Fruit fly (Drosophila melanogaster) whole organism, embryonic: ENCODE results near the gene CG7183.

Experiments used
- BtbVII ChIP-seq: fragments of 200-800 bp; sonication (Bioruptor generic); optimal IDR thresholded peaks from 3 replicates; lab custom pipeline; 2017; ENCODE audit warnings: missing biosample characterization, mild to moderate bottlenecking, missing genetic modification characterization
- CG11247 ChIP-seq: fragments of 200-800 bp; sonication (Bioruptor generic); IDR thresholded peaks from 2 replicates; pipeline ENCODE4 v1.3.6; 2022; ENCODE audit warnings: missing biosample characterization, missing genetic modification characterization
- CG12104 ChIP-seq: fragments of 200-800 bp; sonication (Bioruptor generic); optimal IDR thresholded peaks from 3 replicates; lab custom pipeline; 2016; ENCODE audit warnings: missing biosample characterization, missing genetic modification characterization
- CG14014 ChIP-seq: fragments of 200-800 bp; sonication (Bioruptor generic); IDR thresholded peaks from 2 replicates; pipeline ENCODE4 v1.3.6; 2022; ENCODE audit warnings: missing biosample characterization, missing genetic modification characterization
- CG17612 ChIP-seq: fragments of 200-800 bp; sonication (Bioruptor generic); IDR thresholded peaks from 2 replicates; pipeline ENCODE4 v1.3.6; 2022; ENCODE audit warnings: missing biosample characterization, missing genetic modification characterization
- CG17912 ChIP-seq: fragments of 200-800 bp; sonication (Bioruptor generic); optimal IDR thresholded peaks from 2 replicates; lab custom pipeline; 2018; ENCODE audit warnings: missing biosample characterization, mild to moderate bottlenecking, missing genetic modification characterization
- CG18011 ChIP-seq: fragments of 200-800 bp; sonication (Bioruptor generic); optimal IDR thresholded peaks from 2 replicates; lab custom pipeline; 2017; ENCODE audit warnings: missing biosample characterization, missing genetic modification characterization, mild to moderate bottlenecking, moderate library complexity, missing genotype
- CG31224 ChIP-seq: fragments of 200-800 bp; sonication (Bioruptor generic); IDR thresholded peaks from 2 replicates; pipeline ENCODE4 v1.3.6; 2022; ENCODE audit warnings: missing biosample characterization, missing genetic modification characterization
- CG34422 ChIP-seq: fragments of 200-800 bp; sonication (Bioruptor generic); IDR thresholded peaks from 3 replicates; pipeline ENCODE4 v1.3.6; 2022; ENCODE audit warnings: missing biosample characterization, missing genetic modification characterization
- CG3726 ChIP-seq: fragments of 200-800 bp; sonication (Bioruptor generic); IDR thresholded peaks from 3 replicates; pipeline ENCODE4, ENCODE4 v1.3.6; 2022; ENCODE audit warnings: missing biosample characterization, missing genetic modification characterization
- CG4404 ChIP-seq: fragments of 200-800 bp; sonication (Bioruptor generic); IDR thresholded peaks from 2 replicates; pipeline ENCODE4 v1.3.6; 2022; ENCODE audit warnings: missing biosample characterization, missing genetic modification characterization
- CG4617 ChIP-seq: fragments of 200-800 bp; sonication (Bioruptor generic); optimal IDR thresholded peaks from 3 replicates; lab custom pipeline; 2016; ENCODE audit warnings: missing biosample characterization, missing genetic modification characterization, borderline replicate concordance
- CG9215 ChIP-seq: fragments of 200-800 bp; sonication (Bioruptor generic); IDR thresholded peaks from 2 replicates; pipeline ENCODE4 v1.3.6; 2022; ENCODE audit warnings: missing biosample characterization, missing genetic modification characterization
- CG9797 ChIP-seq: fragments of 200-800 bp; sonication (Bioruptor generic); optimal IDR thresholded peaks from 3 replicates; lab custom pipeline; 2018; ENCODE audit warnings: missing biosample characterization, mild to moderate bottlenecking, missing genetic modification characterization
- Chrac-16 ChIP-seq: fragments of 200-800 bp; sonication (Bioruptor generic); optimal IDR thresholded peaks from 3 replicates; lab custom pipeline; 2016; ENCODE audit warnings: missing biosample characterization, missing genetic modification characterization
- CkIIα-i1 ChIP-seq: fragments of 200-800 bp; sonication (Bioruptor generic); IDR thresholded peaks from 2 replicates; pipeline ENCODE4 v1.3.6; 2022; ENCODE audit warnings: missing biosample characterization, missing genetic modification characterization
- CrebB ChIP-seq: fragments of 200-800 bp; sonication (Bioruptor generic); optimal IDR thresholded peaks from 3 replicates; lab custom pipeline; 2018; ENCODE audit warnings: missing biosample characterization, mild to moderate bottlenecking, missing genetic modification characterization
- D19B ChIP-seq: fragments of 200-800 bp; sonication (Bioruptor generic); optimal IDR thresholded peaks from 2 replicates; lab custom pipeline; 2017; ENCODE audit warnings: missing biosample characterization, mild to moderate bottlenecking, missing genetic modification characterization
- Gug ChIP-seq: fragments of 200-800 bp; sonication (Bioruptor generic); IDR thresholded peaks from 4 replicates; pipeline ENCODE4 v1.3.6; 2022; ENCODE audit warnings: missing biosample characterization, missing genetic modification characterization
- HLH4C ChIP-seq: fragments of 200-800 bp; sonication (Bioruptor generic); IDR thresholded peaks from 3 replicates; pipeline ENCODE4 v1.3.6; 2022; ENCODE audit warnings: missing biosample characterization, missing genetic modification characterization; ENCODE audit not compliant: partially characterized antibody
- Hr78 ChIP-seq, 2 experiments: fragments of 200-800 bp in 1 of 2; fragments of >200 bp in 1 of 2; sonication (Bioruptor generic) in 1 of 2; optimal IDR thresholded peaks; 2 replicates each; lab custom pipeline; 2017 to 2019; ENCODE audit warnings: missing biosample characterization in 2 of 2, missing genetic modification characterization in 2 of 2, mild to moderate bottlenecking in 1 of 2, moderate library complexity in 1 of 2
- Rfx ChIP-seq: fragments of 200-800 bp; sonication (Bioruptor generic); IDR thresholded peaks from 2 replicates; pipeline ENCODE4 v1.3.6; 2022; ENCODE audit warnings: missing biosample characterization, missing genetic modification characterization
- Sox100B ChIP-seq: fragments of 200-800 bp; sonication (Bioruptor generic); optimal IDR thresholded peaks from 3 replicates; lab custom pipeline; 2018; ENCODE audit warnings: missing biosample characterization, mild to moderate bottlenecking, missing genetic modification characterization
- Ssrp ChIP-seq: fragments of 200-800 bp; sonication (Bioruptor generic); optimal IDR thresholded peaks from 2 replicates; lab custom pipeline; 2018; ENCODE audit warnings: missing biosample characterization, mild to moderate bottlenecking, missing genetic modification characterization, moderate library complexity
- Trl ChIP-seq, 3 experiments: fragments of >200 bp in 2 of 3; fragments of 200-800 bp in 1 of 3; sonication (Bioruptor generic) in 1 of 3; optimal IDR thresholded peaks; 2 replicates in 1 of 3; 3 replicates in 2 of 3; lab custom pipeline; 2016 to 2017; ENCODE audit warnings: missing biosample characterization in 1 of 3, missing genetic modification characterization in 1 of 3
- Xbp1 ChIP-seq: fragments of 200-800 bp; sonication (Bioruptor generic); optimal IDR thresholded peaks from 3 replicates; lab custom pipeline; 2016; ENCODE audit warnings: missing biosample characterization, mild to moderate bottlenecking, missing genetic modification characterization
- aop ChIP-seq: fragments of 200-800 bp; sonication (Bioruptor generic); IDR thresholded peaks from 2 replicates; pipeline ENCODE4 v1.3.6; 2022; ENCODE audit warnings: missing biosample characterization, missing genetic modification characterization
- ara ChIP-seq: fragments of 200-800 bp; sonication (Bioruptor generic); IDR thresholded peaks from 2 replicates; pipeline ENCODE4 v1.3.6; 2022; ENCODE audit warnings: missing biosample characterization, missing genetic modification characterization
- ase ChIP-seq: fragments of 200-800 bp; sonication (Bioruptor generic); IDR thresholded peaks from 3 replicates; pipeline ENCODE4 v1.3.6; 2022; ENCODE audit warnings: missing biosample characterization, missing genetic modification characterization
- az2 ChIP-seq: fragments of 200-800 bp; sonication (Bioruptor generic); optimal IDR thresholded peaks from 3 replicates; lab custom pipeline; 2016; ENCODE audit warnings: missing biosample characterization, missing genetic modification characterization
- btn ChIP-seq: fragments of 200-800 bp; sonication (Bioruptor generic); optimal IDR thresholded peaks from 2 replicates; lab custom pipeline; 2016; ENCODE audit warnings: missing biosample characterization, missing genetic modification characterization
- chm ChIP-seq: fragments of 200-800 bp; sonication (Bioruptor generic); IDR thresholded peaks from 2 replicates; pipeline ENCODE4 v1.3.6; 2022; ENCODE audit warnings: missing biosample characterization, missing genetic modification characterization
- corto ChIP-seq: fragments of 200-800 bp; sonication (Bioruptor generic); optimal IDR thresholded peaks from 2 replicates; lab custom pipeline; 2016; ENCODE audit warnings: missing biosample characterization, mild to moderate bottlenecking, missing genetic modification characterization, moderate library complexity
- crc ChIP-seq: fragments of 200-800 bp; sonication (Bioruptor generic); optimal IDR thresholded peaks from 2 replicates; lab custom pipeline; 2016; ENCODE audit warnings: missing biosample characterization, missing genetic modification characterization
- dm ChIP-seq: fragments of 200-800 bp; sonication (Bioruptor generic); optimal IDR thresholded peaks from 3 replicates; lab custom pipeline; 2016; ENCODE audit warnings: missing biosample characterization, missing genetic modification characterization
- dmrt11E ChIP-seq: fragments of 200-800 bp; sonication (Bioruptor generic); optimal IDR thresholded peaks from 3 replicates; lab custom pipeline; 2018; ENCODE audit warnings: missing biosample characterization, mild to moderate bottlenecking, missing genetic modification characterization, moderate library complexity
- hb ChIP-seq: fragments of 200-800 bp; sonication (Bioruptor generic); IDR thresholded peaks from 3 replicates; pipeline ENCODE4 v1.3.6; 2022; ENCODE audit warnings: missing biosample characterization, missing genetic modification characterization; ENCODE audit not compliant: partially characterized antibody
- insv ChIP-seq, 2 experiments: fragments of 200-800 bp; sonication (Bioruptor generic); optimal IDR thresholded peaks; 3 replicates each; lab custom pipeline; 2016 to 2018; ENCODE audit warnings: missing biosample characterization in 2 of 2, missing genetic modification characterization in 2 of 2
- kah ChIP-seq: fragments of 200-800 bp; sonication (Bioruptor generic); optimal IDR thresholded peaks from 2 replicates; lab custom pipeline; 2018; ENCODE audit warnings: missing biosample characterization, mild to moderate bottlenecking, missing genetic modification characterization
- kni ChIP-seq: fragments of 200-800 bp; sonication (Bioruptor generic); optimal IDR thresholded peaks from 3 replicates; lab custom pipeline; 2017; ENCODE audit warnings: mild to moderate bottlenecking, missing biosample characterization, missing genetic modification reagents, missing genetic modification characterization
- lola ChIP-seq, 3 experiments: fragments of >200 bp in 2 of 3; fragments of 200-800 bp in 1 of 3; sonication (Bioruptor generic) in 1 of 3; optimal IDR thresholded peaks; 2 replicates each; lab custom pipeline; 2017 to 2019; ENCODE audit warnings: missing biosample characterization in 3 of 3, missing genetic modification characterization in 3 of 3, mild to moderate bottlenecking in 1 of 3, moderate library complexity in 1 of 3
- schlank ChIP-seq: fragments of 200-800 bp; sonication (Bioruptor generic); optimal IDR thresholded peaks from 2 replicates; lab custom pipeline; 2018; ENCODE audit warnings: missing biosample characterization, mild to moderate bottlenecking, missing genetic modification characterization
- scrt ChIP-seq: fragments of 200-800 bp; sonication (Bioruptor generic); optimal IDR thresholded peaks from 2 replicates; lab custom pipeline; 2018; ENCODE audit warnings: missing biosample characterization, mild to moderate bottlenecking, missing genetic modification characterization, moderate library complexity
- sisA ChIP-seq: fragments of 200-800 bp; sonication (Bioruptor generic); IDR thresholded peaks from 2 replicates; pipeline ENCODE4 v1.3.6; 2022; ENCODE audit warnings: missing biosample characterization, missing genetic modification characterization
- sna ChIP-seq: fragments of 200-800 bp; sonication (Bioruptor generic); IDR thresholded peaks from 2 replicates; pipeline ENCODE4 v1.3.6; 2022; ENCODE audit warnings: missing biosample characterization, missing genetic modification characterization; ENCODE audit not compliant: partially characterized antibody
- sug ChIP-seq: fragments of 200-800 bp; optimal IDR thresholded peaks from 2 replicates; lab custom pipeline; 2019; ENCODE audit warnings: missing biosample characterization, mild to moderate bottlenecking, missing genetic modification characterization, moderate library complexity
- tll ChIP-seq, 2 experiments: fragments of 200-800 bp in 1 of 2; fragments of >200 bp in 1 of 2; sonication (Bioruptor generic) in 1 of 2; optimal IDR thresholded peaks; 2 replicates each; lab custom pipeline; 2017 to 2019; ENCODE audit warnings: missing biosample characterization in 2 of 2, missing genetic modification characterization in 2 of 2, mild to moderate bottlenecking in 1 of 2, moderate library complexity in 1 of 2
- unpg ChIP-seq: fragments of 200-800 bp; sonication (Bioruptor generic); optimal IDR thresholded peaks from 3 replicates; lab custom pipeline; 2018; ENCODE audit warnings: missing biosample characterization, mild to moderate bottlenecking, missing genetic modification characterization, moderate library complexity
- wdn ChIP-seq: fragments of 200-800 bp; sonication (Bioruptor generic); IDR thresholded peaks from 2 replicates; pipeline ENCODE4 v1.3.6; 2022; ENCODE audit warnings: missing biosample characterization, missing genetic modification characterization

Gene CG7183

DNA sequence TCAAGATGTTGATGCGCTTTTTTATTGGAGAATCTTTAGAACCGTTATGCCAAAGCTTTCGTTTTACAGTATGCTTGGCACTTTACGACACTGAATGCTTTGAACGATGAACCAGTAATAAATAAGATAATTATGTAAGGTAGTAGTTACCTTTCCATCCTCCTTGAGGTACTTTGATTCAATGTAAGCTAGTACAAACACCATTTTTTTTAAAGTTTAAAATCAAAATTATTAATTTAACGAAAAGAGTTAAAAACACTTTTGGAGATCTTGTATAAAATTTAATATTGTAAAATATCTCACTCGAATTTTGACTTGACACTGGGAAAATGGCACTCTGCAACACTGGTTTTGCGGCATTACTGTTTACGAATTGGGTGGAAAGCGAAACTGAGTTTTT, 35.1 kb downstream of the CG7183 start, which contains the start of the genes Arp5 and CG7208 (continued):
- TF ChIP-seq Trl (optimal IDR thresholded peaks at IDR 0.05; lab: Kevin White, UChicago) (no peak), Trl (GFP tag; optimal IDR thresholded peaks at IDR 0.05; lab: Kevin White, UChicago) (peak; percentile 46), unpg (GFP tag; lab: Kevin White, UChicago) (no peak), btn (no peak), CG18011 (GFP tag; lab: Kevin White, UChicago) (peak; percentile 54), sug (tag; lab: Kevin White, UChicago) (peak; percentile 76), CkIIα-i1 (no peak), CG9797 (GFP tag; lab: Kevin White, UChicago) (no peak), CG4617 (GFP tag; lab: Kevin White, UChicago) (peak; percentile 73), CG14014 (GFP tag; lab: Robert Waterston, UW) (no peak; the same call in none of the 2 replicates), CG12104 (GFP tag; lab: Kevin White, UChicago) (peak; percentile 61), hb (GFP tag; lab: Robert Waterston, UW) (no peak), corto (GFP tag; lab: Kevin White, UChicago) (no peak), CG4404 (GFP tag; lab: Robert Waterston, UW) (peak; percentile 48; the same call in 1 of the 2 replicates), Gug (GFP tag; lab: Robert Waterston, UW) (peak; percentile 50; the same call in 2 of the 4 replicates), Sox100B (peak; percentile 64), Ssrp (tag; lab: Kevin White, UChicago) (peak; percentile 56), CG17612 (GFP tag; lab: Robert Waterston, UW) (no peak), HLH4C (no peak), schlank (tag; lab: Kevin White, UChicago) (no peak), CG3726 (no peak), Chrac-16 (peak; percentile 78), CG31224 (GFP tag; lab: Robert Waterston, UW) (peak; percentile 35; the same call in 1 of the 2 replicates), Xbp1 (GFP tag; lab: Kevin White, UChicago) (peak; percentile 78), dm (GFP tag; lab: Kevin White, UChicago) (peak; percentile 5), crc (GFP tag; lab: Kevin White, UChicago) (peak; percentile 40), Rfx (GFP tag; lab: Robert Waterston, UW) (peak; percentile 81), ase (GFP tag; lab: Robert Waterston, UW) (peak; percentile 8; the same call in 1 of the 3 replicates), tll (GFP tag; optimal IDR thresholded peaks at IDR 0.05; lab: Kevin White, UChicago) (no peak), insv (GFP tag; optimal IDR thresholded peaks at IDR 0.05; lab: Kevin White, UChicago) (peak in 1 of 2 experiments; percentile 20), az2 (GFP tag; lab: Kevin White, UChicago) (peak; percentile 66), kah (GFP tag; lab: Kevin White, UChicago) (no peak), ara (GFP tag; lab: Robert Waterston, UW) (0 out of 2 replicates have a peak, but pooled peaks have one; percentile 31), D19B (peak; percentile 42), aop (no peak), Hr78 (GFP tag; optimal IDR thresholded peaks at IDR 0.05; lab: Kevin White, UChicago) (no peak), CrebB (peak; percentile 9), BtbVII (GFP tag; lab: Kevin White, UChicago) (no peak), dmrt11E (tag; lab: Kevin White, UChicago) (peak; percentile 34), lola (GFP tag; optimal IDR thresholded peaks at IDR 0.05; lab: Kevin White, UChicago) (peak in 1 of 3 experiments; percentile 51), sisA (GFP tag; lab: Robert Waterston, UW) (peak; percentile 62), CG34422 (peak; percentile 63; the same call in 1 of the 3 replicates), wdn (GFP tag; lab: Robert Waterston, UW) (peak; percentile 39; the same call in 1 of the 2 replicates), scrt (GFP tag; lab: Kevin White, UChicago) (peak; percentile 55), kni (no peak), CG9215 (GFP tag; lab: Robert Waterston, UW) (peak; percentile 69), sna (GFP tag; lab: Robert Waterston, UW) (peak; percentile 64; the same call in 1 of the 2 replicates), CG11247 (GFP tag; lab: Robert Waterston, UW) (peak; percentile 39; the same call in 1 of the 2 replicates), chm (GFP tag; lab: Robert Waterston, UW) (no peak), CG17912 (GFP tag; lab: Kevin White, UChicago) (no peak)
